Fruit fly (Drosophila melanogaster): ENCODE measurements around the gene sick.

The sick gene

dm6 chr2L:19923786-19924185, 127.6 kb downstream of the sick start:
- TF ChIP-seq CG15710 (tag; optimal IDR thresholded peaks at IDR 0.05) (no peak), CG4496 (GFP tag; IDR thresholded peaks at IDR 0.05) (no peak), Pif1A (GFP tag; optimal IDR thresholded peaks at IDR 0.05) (no peak), CG34367 (tag; optimal IDR thresholded peaks at IDR 0.05) (no peak), CG14655 (GFP tag; optimal IDR thresholded peaks at IDR 0.05) (no peak), CG32121 (GFP tag; IDR thresholded peaks at IDR 0.05) (no peak), rn (GFP tag; IDR thresholded peaks at IDR 0.05) (no peak), CG10348 (GFP tag; IDR thresholded peaks at IDR 0.05) (no peak), CG9948 (tag; optimal IDR thresholded peaks at IDR 0.05) (no peak), Pif1B (GFP tag; optimal IDR thresholded peaks at IDR 0.05) (no peak), CG13204 (GFP tag; optimal IDR thresholded peaks at IDR 0.05) (no peak), CG8301 (tag; optimal IDR thresholded peaks at IDR 0.05) (no peak), CG8159 (tag; optimal IDR thresholded peaks at IDR 0.05) (no peak), Snoo (tag; optimal IDR thresholded peaks at IDR 0.05) (no peak), EcR (GFP tag; optimal IDR thresholded peaks at IDR 0.05) (no peak), CG12605 (GFP tag; IDR thresholded peaks at IDR 0.05) (no peak), Ets98B (GFP tag; IDR thresholded peaks at IDR 0.05) (no peak), fd96Ca (GFP tag; IDR thresholded peaks at IDR 0.05) (no peak), CG17806 (tag; optimal IDR thresholded peaks at IDR 0.05) (no peak)

- peak; percentile 33 for TF ChIP-seq CG8159 (tag; optimal IDR thresholded peaks at IDR 0.05)
- TF ChIP-seq Pif1B (GFP tag; optimal IDR thresholded peaks at IDR 0.05) = peak; percentile 25
- peak; percentile 33; the same call in 1 of the 3 replicates for TF ChIP-seq CG4496 (GFP tag; IDR thresholded peaks at IDR 0.05)
- TF ChIP-seq CG10348 (GFP tag; IDR thresholded peaks at IDR 0.05) = no peak
- TF ChIP-seq CG32121 (GFP tag; IDR thresholded peaks at IDR 0.05) = no peak
- peak; percentile 38 for TF ChIP-seq CG15710 (tag; optimal IDR thresholded peaks at IDR 0.05)
- TF ChIP-seq CG17806 (tag; optimal IDR thresholded peaks at IDR 0.05) = no peak
- TF ChIP-seq CG9948 (tag; optimal IDR thresholded peaks at IDR 0.05) = peak; percentile 0
- TF ChIP-seq CG13204 (GFP tag; optimal IDR thresholded peaks at IDR 0.05) = no peak
- peak; percentile 6 for TF ChIP-seq Pif1A (GFP tag; optimal IDR thresholded peaks at IDR 0.05)
Observed at dm6 chr2L:19930102-19930501, 133.9 kb downstream of the sick start.

dm6 chr2L:19932523-19932922, 136.4 kb downstream of the sick start:
- TF ChIP-seq CG9948 (tag; optimal IDR thresholded peaks at IDR 0.05) = no peak
- no peak for TF ChIP-seq rn (GFP tag; IDR thresholded peaks at IDR 0.05)
- no peak for TF ChIP-seq CG34367 (tag; optimal IDR thresholded peaks at IDR 0.05)
- TF ChIP-seq Snoo (tag; optimal IDR thresholded peaks at IDR 0.05) = no peak
- no peak for TF ChIP-seq Ets98B (GFP tag; IDR thresholded peaks at IDR 0.05)
- TF ChIP-seq CG13204 (GFP tag; optimal IDR thresholded peaks at IDR 0.05) = no peak
- no peak for TF ChIP-seq CG12605 (GFP tag; IDR thresholded peaks at IDR 0.05)
- TF ChIP-seq CG10348 (GFP tag; IDR thresholded peaks at IDR 0.05) = no peak
- TF ChIP-seq CG15710 (tag; optimal IDR thresholded peaks at IDR 0.05) = no peak

dm6 chr2L:19935085-19935846, 139.1 kb downstream of the sick start:
- no peak for TF ChIP-seq CG14655 (GFP tag; optimal IDR thresholded peaks at IDR 0.05)
- peak; percentile 25 for TF ChIP-seq Pif1A (GFP tag; optimal IDR thresholded peaks at IDR 0.05)
- TF ChIP-seq CG8159 (tag; optimal IDR thresholded peaks at IDR 0.05) = peak; percentile 30
- TF ChIP-seq EcR (GFP tag; optimal IDR thresholded peaks at IDR 0.05) = peak; percentile 75
- peak; percentile 69; the same call in 2 of the 3 replicates for TF ChIP-seq fd96Ca (GFP tag; IDR thresholded peaks at IDR 0.05)
- no peak for TF ChIP-seq gl (tag; optimal IDR thresholded peaks at IDR 0.05)
- TF ChIP-seq CG12605 (GFP tag; IDR thresholded peaks at IDR 0.05) = 0 out of 2 replicates have a peak, but pooled peaks have one; percentile 31
- TF ChIP-seq Ets98B (GFP tag; IDR thresholded peaks at IDR 0.05) = peak; percentile 66
- TF ChIP-seq Pif1B (GFP tag; optimal IDR thresholded peaks at IDR 0.05) = no peak
- peak; percentile 69 for TF ChIP-seq CG4496 (GFP tag; IDR thresholded peaks at IDR 0.05)
- TF ChIP-seq CG13204 (GFP tag; optimal IDR thresholded peaks at IDR 0.05) = peak; percentile 62
- TF ChIP-seq CG15710 (tag; optimal IDR thresholded peaks at IDR 0.05) = peak; percentile 12
- peak; percentile 34; the same call in 1 of the 2 replicates for TF ChIP-seq CG32121 (GFP tag; IDR thresholded peaks at IDR 0.05)
- peak; percentile 0 for TF ChIP-seq CG9948 (tag; optimal IDR thresholded peaks at IDR 0.05)

dm6 chr2L:19936131-19936530, 140.0 kb downstream of the sick start:
- TF ChIP-seq CG15710 (tag; optimal IDR thresholded peaks at IDR 0.05) (peak; percentile 57), fd96Ca (GFP tag; IDR thresholded peaks at IDR 0.05) (peak; percentile 77), CG14655 (GFP tag; optimal IDR thresholded peaks at IDR 0.05) (peak; percentile 71), CG17806 (tag; optimal IDR thresholded peaks at IDR 0.05) (peak; percentile 47), CG8159 (tag; optimal IDR thresholded peaks at IDR 0.05) (peak; percentile 65), rn (GFP tag; IDR thresholded peaks at IDR 0.05) (0 out of 2 replicates have a peak, but pooled peaks have one; percentile 38), CG4496 (GFP tag; IDR thresholded peaks at IDR 0.05) (peak; percentile 55; the same call in 1 of the 3 replicates), CG32121 (GFP tag; IDR thresholded peaks at IDR 0.05) (peak; percentile 55), CG9948 (tag; optimal IDR thresholded peaks at IDR 0.05) (peak; percentile 55), CG8301 (tag; optimal IDR thresholded peaks at IDR 0.05) (peak; percentile 61), Pif1A (GFP tag; optimal IDR thresholded peaks at IDR 0.05) (peak; percentile 66), CG34367 (tag; optimal IDR thresholded peaks at IDR 0.05) (peak; percentile 19)

dm6 chr2L:19937804-19938461, 141.8 kb downstream of the sick start:
- TF ChIP-seq EcR (GFP tag; optimal IDR thresholded peaks at IDR 0.05) (no peak), gl (tag; optimal IDR thresholded peaks at IDR 0.05) (no peak), CG32121 (GFP tag; IDR thresholded peaks at IDR 0.05) (no peak), CG9948 (tag; optimal IDR thresholded peaks at IDR 0.05) (no peak), CG8159 (tag; optimal IDR thresholded peaks at IDR 0.05) (no peak), CG14655 (GFP tag; optimal IDR thresholded peaks at IDR 0.05) (no peak), CG34367 (tag; optimal IDR thresholded peaks at IDR 0.05) (no peak), rn (GFP tag; IDR thresholded peaks at IDR 0.05) (no peak), Snoo (tag; optimal IDR thresholded peaks at IDR 0.05) (no peak), Pif1A (GFP tag; optimal IDR thresholded peaks at IDR 0.05) (no peak), D1 (tag; optimal IDR thresholded peaks at IDR 0.05) (no peak), CG15710 (tag; optimal IDR thresholded peaks at IDR 0.05) (no peak), CG10348 (GFP tag; IDR thresholded peaks at IDR 0.05) (no peak), Ets98B (GFP tag; IDR thresholded peaks at IDR 0.05) (no peak), CG13204 (GFP tag; optimal IDR thresholded peaks at IDR 0.05) (no peak), Pif1B (GFP tag; optimal IDR thresholded peaks at IDR 0.05) (no peak), CG8301 (tag; optimal IDR thresholded peaks at IDR 0.05) (no peak), CG17806 (tag; optimal IDR thresholded peaks at IDR 0.05) (no peak), CG4496 (GFP tag; IDR thresholded peaks at IDR 0.05) (no peak)
